Fruit fly (Drosophila melanogaster) whole organism, embryonic: ENCODE measurements around the gene M6.

Experiments
- Asciz ChIP-seq: fragments of 200-800 bp; sonication (Bioruptor generic); optimal IDR thresholded peaks from 2 replicates; lab custom pipeline; 2017; ENCODE audit warnings: missing biosample characterization, mild to moderate bottlenecking, missing genetic modification characterization, missing genetic modification reagents
- BEAF-32 ChIP-seq: fragments of 200-800 bp; sonication (Bioruptor generic); optimal IDR thresholded peaks from 3 replicates; lab custom pipeline; 2017; ENCODE audit warnings: missing biosample characterization, missing genetic modification characterization, mild to moderate bottlenecking, moderate library complexity, missing genetic modification reagents
- CG10462 ChIP-seq: fragments of 200-800 bp; sonication (Bioruptor generic); optimal IDR thresholded peaks from 2 replicates; lab custom pipeline; 2016; ENCODE audit warnings: missing biosample characterization, missing genetic modification characterization
- CG10979 ChIP-seq: fragments of 200-800 bp; sonication (Bioruptor generic); optimal IDR thresholded peaks from 2 replicates; lab custom pipeline; 2018; ENCODE audit warnings: missing biosample characterization, mild to moderate bottlenecking, missing genetic modification characterization, moderate library complexity
- CG11695 ChIP-seq: fragments of 200-800 bp; sonication (Bioruptor generic); IDR thresholded peaks from 3 replicates; pipeline ENCODE4 v1.3.6; 2022; ENCODE audit warnings: missing biosample characterization, missing genetic modification characterization
- CG15514 ChIP-seq: fragments of 200-800 bp; sonication (Bioruptor generic); optimal IDR thresholded peaks from 3 replicates; lab custom pipeline; 2017; ENCODE audit warnings: missing biosample characterization, missing genetic modification characterization, mild to moderate bottlenecking, moderate library complexity, missing genetic modification reagents
- CG2116 ChIP-seq: fragments of 200-800 bp; sonication (Bioruptor generic); optimal IDR thresholded peaks from 3 replicates; lab custom pipeline; 2018; ENCODE audit warnings: missing biosample characterization, mild to moderate bottlenecking, missing genetic modification characterization
- CG2889 ChIP-seq: fragments of 200-800 bp; sonication (Bioruptor generic); IDR thresholded peaks from 3 replicates; pipeline ENCODE4 v1.3.6; 2022; ENCODE audit warnings: missing biosample characterization, missing genetic modification characterization
- CG30020 ChIP-seq: fragments of 200-800 bp; optimal IDR thresholded peaks from 2 replicates; lab custom pipeline; 2019; ENCODE audit warnings: missing biosample characterization, mild to moderate bottlenecking, missing genetic modification characterization, moderate library complexity
- CG31365 ChIP-seq: fragments of 200-800 bp; sonication (Bioruptor generic); optimal IDR thresholded peaks from 2 replicates; lab custom pipeline; 2018; ENCODE audit warnings: missing biosample characterization, mild to moderate bottlenecking, missing genetic modification characterization
- CG6689 ChIP-seq: fragments of 200-800 bp; sonication (Bioruptor generic); IDR thresholded peaks from 2 replicates; pipeline ENCODE4 v1.3.6; 2022; ENCODE audit warnings: missing biosample characterization, missing genetic modification characterization
- CG7372 ChIP-seq: fragments of 200-800 bp; sonication (Bioruptor generic); IDR thresholded peaks from 2 replicates; pipeline ENCODE4 v1.3.6; 2022; ENCODE audit warnings: missing biosample characterization, missing genetic modification characterization
- CG8924 ChIP-seq: fragments of 200-800 bp; optimal IDR thresholded peaks from 3 replicates; lab custom pipeline; 2019; ENCODE audit warnings: missing biosample characterization, mild to moderate bottlenecking, missing genetic modification characterization, moderate library complexity
- CG9797 ChIP-seq: fragments of 200-800 bp; sonication (Bioruptor generic); optimal IDR thresholded peaks from 3 replicates; lab custom pipeline; 2018; ENCODE audit warnings: missing biosample characterization, mild to moderate bottlenecking, missing genetic modification characterization
- CG9817 ChIP-seq: fragments of 200-800 bp; sonication (Bioruptor generic); optimal IDR thresholded peaks from 2 replicates; lab custom pipeline; 2018; ENCODE audit warnings: missing biosample characterization, mild to moderate bottlenecking, missing genetic modification characterization, moderate library complexity
- Camta ChIP-seq: fragments of 200-800 bp; sonication (Bioruptor generic); optimal IDR thresholded peaks from 2 replicates; lab custom pipeline; 2016; ENCODE audit warnings: missing biosample characterization, missing genetic modification characterization
- Chrac-16 ChIP-seq: fragments of 200-800 bp; sonication (Bioruptor generic); optimal IDR thresholded peaks from 3 replicates; lab custom pipeline; 2016; ENCODE audit warnings: missing biosample characterization, missing genetic modification characterization
- Dref ChIP-seq: fragments of 200-800 bp; sonication (Bioruptor generic); IDR thresholded peaks from 2 replicates; pipeline ENCODE4 v1.3.6; 2022; ENCODE audit warnings: missing biosample characterization, missing genetic modification characterization
- Ets97D ChIP-seq: fragments of 200-800 bp; sonication (Bioruptor generic); optimal IDR thresholded peaks from 3 replicates; lab custom pipeline; 2016; ENCODE audit warnings: missing biosample characterization, missing genetic modification characterization
- H15 ChIP-seq: fragments of 200-800 bp; sonication (Bioruptor generic); IDR thresholded peaks from 3 replicates; pipeline ENCODE4 v1.3.6; 2022; ENCODE audit warnings: missing biosample characterization, missing genetic modification characterization
- HLH3B ChIP-seq: fragments of 200-800 bp; sonication (Bioruptor generic); IDR thresholded peaks from 2 replicates; pipeline ENCODE4 v1.3.6; 2022; ENCODE audit warnings: missing biosample characterization, missing genetic modification characterization
- HmgZ ChIP-seq: fragments of 200-800 bp; sonication (Bioruptor generic); optimal IDR thresholded peaks from 2 replicates; lab custom pipeline; 2018; ENCODE audit warnings: missing biosample characterization, mild to moderate bottlenecking, missing genetic modification characterization
- Hmr ChIP-seq: fragments of 200-800 bp; sonication (Bioruptor generic); optimal IDR thresholded peaks from 3 replicates; lab custom pipeline; 2017; ENCODE audit warnings: mild to moderate bottlenecking, missing biosample characterization, missing genetic modification reagents, missing genetic modification characterization
- MBD-R2 ChIP-seq: fragments of 200-800 bp; sonication (Bioruptor generic); IDR thresholded peaks from 2 replicates; pipeline ENCODE4 v1.3.6; 2022; ENCODE audit warnings: missing biosample characterization, missing genetic modification characterization
- MESR4 ChIP-seq: fragments of 200-800 bp; sonication (Bioruptor generic); optimal IDR thresholded peaks from 2 replicates; lab custom pipeline; 2018; ENCODE audit warnings: missing biosample characterization, mild to moderate bottlenecking, missing genetic modification characterization, moderate library complexity
- NFAT ChIP-seq: fragments of 200-800 bp; sonication (Bioruptor generic); IDR thresholded peaks from 2 replicates; pipeline ENCODE4 v1.3.6; 2022; ENCODE audit warnings: missing biosample characterization, missing genetic modification characterization
- Nf-YB ChIP-seq: fragments of 200-800 bp; sonication (Bioruptor generic); optimal IDR thresholded peaks from 3 replicates; lab custom pipeline; 2019; ENCODE audit warnings: missing biosample characterization, mild to moderate bottlenecking, missing genetic modification characterization, moderate library complexity
- Rfx ChIP-seq: fragments of 200-800 bp; sonication (Bioruptor generic); IDR thresholded peaks from 2 replicates; pipeline ENCODE4 v1.3.6; 2022; ENCODE audit warnings: missing biosample characterization, missing genetic modification characterization
- Rx ChIP-seq: fragments of 200-800 bp; sonication (Bioruptor generic); IDR thresholded peaks from 2 replicates; pipeline ENCODE4 v1.3.6; 2022; ENCODE audit warnings: missing biosample characterization, missing genetic modification characterization
- Sry-δ ChIP-seq: fragments of 200-800 bp; sonication (Bioruptor generic); optimal IDR thresholded peaks from 2 replicates; lab custom pipeline; 2016; ENCODE audit warnings: missing biosample characterization, missing genetic modification characterization
- Vsx1 ChIP-seq: fragments of 200-800 bp; sonication (Bioruptor generic); optimal IDR thresholded peaks from 2 replicates; lab custom pipeline; 2017; ENCODE audit warnings: missing biosample characterization, mild to moderate bottlenecking, missing genetic modification characterization, missing genetic modification reagents
- YL-1 ChIP-seq: fragments of 200-800 bp; sonication (Bioruptor generic); optimal IDR thresholded peaks from 3 replicates; lab custom pipeline; 2017; ENCODE audit warnings: missing biosample characterization, mild to moderate bottlenecking, missing genetic modification characterization
- ab ChIP-seq: fragments of 200-800 bp; sonication (Bioruptor generic); optimal IDR thresholded peaks from 2 replicates; lab custom pipeline; 2016; ENCODE audit warnings: missing biosample characterization, missing genetic modification characterization
- ac ChIP-seq: fragments of 200-800 bp; sonication (Bioruptor generic); optimal IDR thresholded peaks from 3 replicates; lab custom pipeline; 2017; ENCODE audit warnings: missing biosample characterization, mild to moderate bottlenecking, missing genetic modification characterization
- bab2 ChIP-seq: fragments of 200-800 bp; sonication (Bioruptor generic); optimal IDR thresholded peaks from 2 replicates; lab custom pipeline; 2016; ENCODE audit warnings: missing biosample characterization, missing genetic modification characterization
- bigmax ChIP-seq: fragments of 200-800 bp; sonication (Bioruptor generic); optimal IDR thresholded peaks from 2 replicates; lab custom pipeline; 2018; ENCODE audit warnings: missing biosample characterization, mild to moderate bottlenecking, missing genetic modification characterization
- bowl ChIP-seq: fragments of 200-800 bp; sonication (Bioruptor generic); IDR thresholded peaks from 2 replicates; pipeline ENCODE4 v1.3.6; 2022; ENCODE audit warnings: missing biosample characterization, missing genetic modification characterization
- bsh ChIP-seq, 2 experiments: fragments of 200-800 bp; sonication (Bioruptor generic); optimal IDR thresholded peaks; 2 replicates each; lab custom pipeline; 2017 to 2018; ENCODE audit warnings: mild to moderate bottlenecking in 2 of 2, missing biosample characterization in 2 of 2, missing genetic modification characterization in 2 of 2, moderate library complexity in 1 of 2
- cas ChIP-seq: fragments of 200-800 bp; sonication (Bioruptor generic); IDR thresholded peaks from 2 replicates; pipeline ENCODE4 v1.3.6; 2022; ENCODE audit warnings: missing biosample characterization, missing genetic modification characterization
- corto ChIP-seq: fragments of 200-800 bp; sonication (Bioruptor generic); optimal IDR thresholded peaks from 2 replicates; lab custom pipeline; 2016; ENCODE audit warnings: missing biosample characterization, mild to moderate bottlenecking, missing genetic modification characterization, moderate library complexity
- dm ChIP-seq: fragments of 200-800 bp; sonication (Bioruptor generic); optimal IDR thresholded peaks from 3 replicates; lab custom pipeline; 2016; ENCODE audit warnings: missing biosample characterization, missing genetic modification characterization
- dmrt11E ChIP-seq: fragments of 200-800 bp; sonication (Bioruptor generic); optimal IDR thresholded peaks from 3 replicates; lab custom pipeline; 2018; ENCODE audit warnings: missing biosample characterization, mild to moderate bottlenecking, missing genetic modification characterization, moderate library complexity
- fd96Cb ChIP-seq: fragments of 200-800 bp; sonication (Bioruptor generic); optimal IDR thresholded peaks from 2 replicates; lab custom pipeline; 2018; ENCODE audit warnings: missing biosample characterization, mild to moderate bottlenecking, missing genetic modification characterization, moderate library complexity
- ftz-f1 ChIP-seq: fragments of 200-800 bp; sonication (Bioruptor generic); optimal IDR thresholded peaks from 2 replicates; lab custom pipeline; 2016; ENCODE audit warnings: missing biosample characterization, missing genetic modification characterization
- gro ChIP-seq: fragments of 200-800 bp; sonication (Bioruptor generic); optimal IDR thresholded peaks from 2 replicates; lab custom pipeline; 2016; ENCODE audit warnings: missing biosample characterization, missing genetic modification characterization
- mam ChIP-seq: fragments of 200-800 bp; sonication (Bioruptor generic); optimal IDR thresholded peaks from 3 replicates; lab custom pipeline; 2016; ENCODE audit warnings: missing biosample characterization, missing genetic modification characterization
- mld ChIP-seq: fragments of 200-800 bp; sonication (Bioruptor generic); IDR thresholded peaks from 3 replicates; pipeline ENCODE4 v1.3.6; 2022; ENCODE audit warnings: missing biosample characterization, missing genetic modification characterization; ENCODE audit not compliant: partially characterized antibody
- nmo ChIP-seq: fragments of 200-800 bp; sonication (Bioruptor generic); optimal IDR thresholded peaks from 2 replicates; lab custom pipeline; 2018; ENCODE audit warnings: missing biosample characterization, mild to moderate bottlenecking, missing genetic modification characterization, moderate library complexity
- pho ChIP-seq: fragments of 200-800 bp; sonication (Bioruptor generic); optimal IDR thresholded peaks from 2 replicates; lab custom pipeline; 2016; ENCODE audit warnings: missing biosample characterization, missing genetic modification characterization
- pzg ChIP-seq: fragments of 200-800 bp; sonication (Bioruptor generic); optimal IDR thresholded peaks from 3 replicates; lab custom pipeline; 2018; ENCODE audit warnings: missing biosample characterization, mild to moderate bottlenecking, missing genetic modification characterization, moderate library complexity

Gene M6

DNA sequence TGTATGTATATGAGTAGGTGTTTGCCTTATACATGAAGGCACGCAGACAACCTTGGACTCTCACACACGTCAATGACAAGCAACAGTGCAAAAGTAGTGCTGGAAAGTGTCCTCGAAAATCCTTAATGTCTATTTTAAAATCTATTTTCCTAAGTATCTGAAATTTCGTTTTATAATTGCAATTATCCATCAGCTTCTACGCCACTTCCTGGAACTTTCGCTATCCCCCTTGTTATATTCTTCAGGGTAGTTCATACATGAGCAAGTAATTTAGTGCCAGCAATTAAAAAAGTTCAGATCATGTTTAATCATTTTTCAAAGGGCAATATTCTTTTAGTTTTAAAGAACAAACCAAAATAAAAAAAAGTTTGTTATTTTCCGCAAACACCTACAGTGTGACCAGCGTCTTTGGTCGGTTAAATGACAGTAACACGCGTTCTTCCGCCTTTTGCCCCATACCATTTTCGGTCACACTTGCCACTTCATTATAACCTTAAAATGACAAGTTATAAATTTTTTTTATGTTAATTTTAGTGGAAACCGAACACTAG is 9.1 kb downstream of the M6 start (continued):
- TF ChIP-seq BEAF-32 (peak; percentile 42), bigmax (peak; percentile 100), CG7372 (GFP tag; lab: Robert Waterston, UW) (no peak), CG2116 (peak; percentile 63), ac (GFP tag; lab: Kevin White, UChicago) (no peak), mld (GFP tag; lab: Robert Waterston, UW) (no peak), ab (GFP tag; lab: Kevin White, UChicago) (no peak), CG8924 (tag; lab: Kevin White, UChicago) (peak; percentile 59), dmrt11E (tag; lab: Kevin White, UChicago) (peak; percentile 1), CG6689 (peak; percentile 17; the same call in 1 of the 2 replicates), CG11695 (no peak), Chrac-16 (GFP tag; lab: Kevin White, UChicago) (no peak), CG9817 (tag; lab: Kevin White, UChicago) (no peak), bsh (GFP tag; optimal IDR thresholded peaks at IDR 0.05; lab: Kevin White, UChicago) (no peak), HmgZ (tag; lab: Kevin White, UChicago) (peak; percentile 36), Camta (GFP tag; lab: Kevin White, UChicago) (peak; percentile 27), CG9797 (GFP tag; lab: Kevin White, UChicago) (peak; percentile 88), pho (GFP tag; lab: Kevin White, UChicago) (peak; percentile 6), Rx (GFP tag; lab: Robert Waterston, UW) (no peak), Sry-δ (GFP tag; lab: Kevin White, UChicago) (peak; percentile 39), Vsx1 (no peak), Asciz (GFP tag; lab: Kevin White, UChicago) (no peak), nmo (GFP tag; lab: Kevin White, UChicago) (peak; percentile 57), H15 (GFP tag; lab: Robert Waterston, UW) (no peak), NFAT (GFP tag; lab: Robert Waterston, UW) (no peak), CG10979 (tag; lab: Kevin White, UChicago) (peak; percentile 7), HLH3B (no peak), corto (GFP tag; lab: Kevin White, UChicago) (no peak), Hmr (GFP tag; lab: Kevin White, UChicago) (no peak), CG30020 (tag; lab: Kevin White, UChicago) (peak; percentile 53), ftz-f1 (peak; percentile 87), bab2 (no peak), Ets97D (GFP tag; lab: Kevin White, UChicago) (peak; percentile 70), CG10462 (GFP tag; lab: Kevin White, UChicago) (peak; percentile 11), bowl (GFP tag; lab: Robert Waterston, UW) (no peak), dm (GFP tag; lab: Kevin White, UChicago) (peak; percentile 43), pzg (GFP tag; lab: Kevin White, UChicago) (peak; percentile 69), cas (GFP tag; lab: Robert Waterston, UW) (no peak), CG15514 (GFP tag; lab: Kevin White, UChicago) (peak; percentile 31), mam (GFP tag; lab: Kevin White, UChicago) (peak; percentile 41), Nf-YB (GFP tag; lab: Kevin White, UChicago) (peak; percentile 7), gro (GFP tag; lab: Kevin White, UChicago) (peak; percentile 3), fd96Cb (tag; lab: Kevin White, UChicago) (no peak), Dref (GFP tag; lab: Robert Waterston, UW) (0 out of 2 replicates have a peak, but pooled peaks have one; percentile 10), MBD-R2 (GFP tag; lab: Robert Waterston, UW) (peak; percentile 56; the same call in 1 of the 2 replicates), MESR4 (GFP tag; lab: Kevin White, UChicago) (peak; percentile 49), YL-1 (GFP tag; lab: Kevin White, UChicago) (peak; percentile 88), CG31365 (tag; lab: Kevin White, UChicago) (no peak), CG2889 (GFP tag; lab: Robert Waterston, UW) (no peak), Rfx (GFP tag; lab: Robert Waterston, UW) (0 out of 2 replicates have a peak, but pooled peaks have one; percentile 7)
